Fruit fly (Drosophila melanogaster): ENCODE results near the gene CG5421.
A peak's percentile ranks its signal among the peaks of the same experiment; 100 is the strongest.

CG5421 gene

dm6 chr2L:12460767-12461739 lies 13.1 kb upstream of the CG5421 start:
- TF ChIP-seq Rel (GFP tag; optimal IDR thresholded peaks at IDR 0.05) (peak; percentile 75), Rel (tag; optimal IDR thresholded peaks at IDR 0.05) (peak; percentile 67), dl (GFP tag; optimal IDR thresholded peaks at IDR 0.05; ENCODE audit: insufficient read depth in 1 of 2, partially characterized antibody in 2 of 2) (peak; percentile 98), CG32264 (GFP tag; optimal IDR thresholded peaks at IDR 0.05) (peak; percentile 40), dsf (GFP tag; optimal IDR thresholded peaks at IDR 0.05; ENCODE audit: borderline replicate concordance) (no peak), foxo (GFP tag; optimal IDR thresholded peaks at IDR 0.05) (peak; percentile 12 to 62), Sp1 (GFP tag; optimal IDR thresholded peaks at IDR 0.05) (peak; percentile 74), GATAd (GFP tag; optimal IDR thresholded peaks at IDR 0.05) (peak; percentile 7), Myc (optimal IDR thresholded peaks at IDR 0.05) (no peak), psq (GFP tag; optimal IDR thresholded peaks at IDR 0.05) (peak; percentile 70), CrebA (GFP tag; optimal IDR thresholded peaks at IDR 0.05; ENCODE audit: borderline replicate concordance) (peak; percentile 85), rgr (GFP tag; optimal IDR thresholded peaks at IDR 0.05) (peak; percentile 84), brk (GFP tag; optimal IDR thresholded peaks at IDR 0.05) (peak; percentile 83), OdsH (GFP tag; optimal IDR thresholded peaks at IDR 0.05) (peak; percentile 84), woc (GFP tag; optimal IDR thresholded peaks at IDR 0.05) (no peak), Hr78 (GFP tag; optimal IDR thresholded peaks at IDR 0.05) (no peak), lola (GFP tag; optimal IDR thresholded peaks at IDR 0.05) (no peak), sv (GFP tag; optimal IDR thresholded peaks at IDR 0.05) (peak; percentile 15), N (GFP tag; optimal IDR thresholded peaks at IDR 0.05) (no peak), sage (GFP tag; optimal IDR thresholded peaks at IDR 0.05) (peak; percentile 82), fru (GFP tag; optimal IDR thresholded peaks at IDR 0.05) (peak; percentile 72), ey (GFP tag; optimal IDR thresholded peaks at IDR 0.05) (peak; percentile 39), Dif (GFP tag; optimal IDR thresholded peaks at IDR 0.05; ENCODE audit: partially characterized antibody) (peak; percentile 99), HLH106 (tag; optimal IDR thresholded peaks at IDR 0.05) (peak; percentile 59), Jra (GFP tag; optimal IDR thresholded peaks at IDR 0.05) (peak; percentile 41), jim (GFP tag; optimal IDR thresholded peaks at IDR 0.05) (peak; percentile 71), Mio (GFP tag; optimal IDR thresholded peaks at IDR 0.05) (no peak), Hnf4 (GFP tag; optimal IDR thresholded peaks at IDR 0.05) (peak; percentile 80), Hr83 (GFP tag; optimal IDR thresholded peaks at IDR 0.05; ENCODE audit: poor library complexity, severe bottlenecking) (peak; percentile 85), Abd-B (GFP tag; optimal IDR thresholded peaks at IDR 0.05) (no peak), h (GFP tag; optimal IDR thresholded peaks at IDR 0.05) (peak; percentile 85), tai (GFP tag; optimal IDR thresholded peaks at IDR 0.05) (peak; percentile 79), usp (GFP tag; optimal IDR thresholded peaks at IDR 0.05) (no peak), dmrt93B (GFP tag; optimal IDR thresholded peaks at IDR 0.05) (no peak), Vsx2 (GFP tag; optimal IDR thresholded peaks at IDR 0.05; ENCODE audit: partially characterized antibody) (peak; percentile 92), br (GFP tag; optimal IDR thresholded peaks at IDR 0.05) (peak; percentile 72), pan (optimal IDR thresholded peaks at IDR 0.05) (no peak), Dfd (GFP tag; optimal IDR thresholded peaks at IDR 0.05) (no peak), CG9705 (GFP tag; optimal IDR thresholded peaks at IDR 0.05) (peak; percentile 68)

dm6 chr2L:12459841-12460240 lies 11.9 kb upstream of the CG5421 start:
- TF ChIP-seq woc (GFP tag; optimal IDR thresholded peaks at IDR 0.05) = no peak
- TF ChIP-seq h (GFP tag; optimal IDR thresholded peaks at IDR 0.05) = no peak
- no peak for TF ChIP-seq Dfd (GFP tag; optimal IDR thresholded peaks at IDR 0.05)
- TF ChIP-seq Dif (GFP tag; optimal IDR thresholded peaks at IDR 0.05; ENCODE audit: partially characterized antibody) = no peak
- TF ChIP-seq pan (optimal IDR thresholded peaks at IDR 0.05) = no peak
- TF ChIP-seq br (GFP tag; optimal IDR thresholded peaks at IDR 0.05) = no peak
- no peak for TF ChIP-seq OdsH (GFP tag; optimal IDR thresholded peaks at IDR 0.05)
- TF ChIP-seq Mio (GFP tag; optimal IDR thresholded peaks at IDR 0.05) = no peak
- TF ChIP-seq CG9705 (GFP tag; optimal IDR thresholded peaks at IDR 0.05) = no peak
- TF ChIP-seq ey (GFP tag; optimal IDR thresholded peaks at IDR 0.05) = no peak
